Worm (Caenorhabditis elegans): ENCODE results near the gene sri-7.

- no peak for TF ChIP-seq ztf-4 (tag; optimal IDR thresholded peaks at IDR 0.05)
- TF ChIP-seq nhr-21 (tag; optimal IDR thresholded peaks at IDR 0.05) = no peak
- no peak for TF ChIP-seq nhr-12 (tag; optimal IDR thresholded peaks at IDR 0.05)
- TF ChIP-seq nhr-129 (tag; optimal IDR thresholded peaks at IDR 0.05) = no peak
- TF ChIP-seq lin-39 (tag; optimal IDR thresholded peaks at IDR 0.05) = no peak
- no peak for TF ChIP-seq nhr-237 (tag; optimal IDR thresholded peaks at IDR 0.05)
- no peak for TF ChIP-seq mdl-1 (tag; optimal IDR thresholded peaks at IDR 0.05)
- TF ChIP-seq ceh-82 (tag; optimal IDR thresholded peaks at IDR 0.05) = no peak
- TF ChIP-seq F13H6.1 (tag; optimal IDR thresholded peaks at IDR 0.05) = no peak
- no peak for TF ChIP-seq nhr-25 (tag; optimal IDR thresholded peaks at IDR 0.05)
Measured at ce11 chrV:15394906-15395305, 5.2 kb upstream of the sri-7 start, which contains the start of gene T06E6.1.
